Fruit fly (Drosophila melanogaster) S2 (cell line): ENCODE measurements around the gene Eip93F.

Source experiments
- CG8478 ChIP-seq: fragments of >200 bp; optimal IDR thresholded peaks from 2 replicates; lab custom pipeline; 2018
- CTCF ChIP-seq, 2 experiments: fragments of >200 bp; optimal IDR thresholded peaks; 2 replicates each; lab custom pipeline; 2018

DNA sequence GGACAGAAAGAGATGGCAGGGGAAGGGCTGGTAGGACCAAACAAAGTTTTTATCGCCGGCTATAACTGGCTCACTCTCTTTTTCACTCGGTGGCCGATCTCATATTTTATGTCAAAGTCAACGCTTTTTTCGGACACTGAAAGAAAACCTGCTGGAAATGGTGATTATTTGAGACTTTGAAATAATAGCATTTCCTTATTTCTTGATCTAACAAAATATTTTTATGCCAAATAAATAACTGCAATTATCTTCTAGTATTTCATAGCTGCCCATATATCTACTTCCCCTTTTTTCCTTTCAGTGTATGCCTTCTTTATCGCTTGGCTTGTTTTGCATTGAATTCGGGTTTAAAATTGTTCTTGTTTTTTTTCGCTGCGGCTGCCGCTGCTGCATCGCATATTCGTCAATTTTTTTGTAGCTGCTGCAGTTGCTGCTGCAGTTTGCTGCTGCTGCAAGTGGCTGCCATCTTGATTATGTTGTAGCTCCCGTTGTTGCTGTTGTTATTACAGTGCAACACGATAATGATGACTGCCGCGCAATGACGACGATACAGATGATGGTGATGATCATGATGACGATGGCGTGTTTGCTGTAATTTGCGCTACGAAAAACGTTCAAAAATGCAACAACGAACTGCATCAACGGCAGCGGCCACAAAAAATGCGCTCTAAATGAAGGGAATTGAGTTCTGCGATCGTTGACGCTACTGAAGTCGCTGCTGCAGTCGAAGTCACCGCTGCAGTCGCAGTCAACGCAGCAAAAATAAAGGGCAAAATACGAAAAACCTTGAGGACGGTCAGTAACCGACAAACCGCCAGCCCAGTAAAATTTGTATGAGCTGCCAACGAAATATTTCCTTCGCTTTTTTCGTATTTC is 11.6 kb upstream of the Eip93F start:
- TF ChIP-seq CG8478 (lab: Kevin White, UChicago) = no peak
- no peak for TF ChIP-seq CTCF (optimal IDR thresholded peaks at IDR 0.05; lab: Kevin White, UChicago)
